Fruit fly (Drosophila melanogaster) whole organism, wandering third instar larva: Measurements from ENCODE around the gene RagA-B.

Source experiments
- Abd-B ChIP-seq: fragments of >200 bp; optimal IDR thresholded peaks from 2 replicates; lab custom pipeline; 2017; ENCODE audit warnings: missing biosample characterization, missing genetic modification characterization
- CG9705 ChIP-seq: fragments of 200-800 bp; sonication (Bioruptor generic); optimal IDR thresholded peaks from 2 replicates; lab custom pipeline; 2018; ENCODE audit warnings: missing biosample characterization, mild to moderate bottlenecking, missing genetic modification characterization
- Dfd ChIP-seq: fragments of >200 bp; optimal IDR thresholded peaks from 2 replicates; lab custom pipeline; 2017; ENCODE audit warnings: missing biosample characterization, missing genetic modification characterization
- Jra ChIP-seq: sonication (Bioruptor generic); optimal IDR thresholded peaks from 2 replicates; lab custom pipeline; 2016; ENCODE audit warnings: missing biosample characterization, missing genetic modification characterization
- OdsH ChIP-seq: fragments of 200-800 bp; sonication (Bioruptor generic); optimal IDR thresholded peaks from 2 replicates; lab custom pipeline; 2016; ENCODE audit warnings: missing biosample characterization, mild to moderate bottlenecking, missing genetic modification characterization
- dmrt93B ChIP-seq: fragments of 200-800 bp; sonication (Bioruptor generic); optimal IDR thresholded peaks from 2 replicates; lab custom pipeline; 2018; ENCODE audit warnings: missing biosample characterization, mild to moderate bottlenecking, missing genetic modification characterization
- dsf ChIP-seq: sonication (Bioruptor generic); optimal IDR thresholded peaks from 2 replicates; lab custom pipeline; 2016; ENCODE audit warnings: missing biosample characterization, missing genetic modification characterization, borderline replicate concordance
- h ChIP-seq: fragments of 200-800 bp; sonication (Bioruptor generic); optimal IDR thresholded peaks from 3 replicates; lab custom pipeline; 2016; ENCODE audit warnings: missing biosample characterization, mild to moderate bottlenecking, missing genetic modification characterization
- jim ChIP-seq: fragments of 175-275, 200-325 bp; sonication (Bioruptor generic); optimal IDR thresholded peaks from 2 replicates; lab custom pipeline; 2016; ENCODE audit warnings: missing biosample characterization, mild to moderate bottlenecking, missing genetic modification characterization
- pan ChIP-seq: fragments of >200 bp; optimal IDR thresholded peaks from 2 replicates; lab custom pipeline; 2017
- psq ChIP-seq: fragments of 200-800 bp; sonication (Bioruptor generic); optimal IDR thresholded peaks from 3 replicates; lab custom pipeline; 2017; ENCODE audit warnings: missing biosample characterization, mild to moderate bottlenecking, missing genetic modification characterization, moderate library complexity
- rgr ChIP-seq: fragments of 200-800 bp; sonication (Bioruptor generic); optimal IDR thresholded peaks from 3 replicates; lab custom pipeline; 2016; ENCODE audit warnings: missing biosample characterization, mild to moderate bottlenecking, missing genetic modification characterization
- sv ChIP-seq: fragments of 200-800 bp; sonication (Bioruptor generic); optimal IDR thresholded peaks from 3 replicates; lab custom pipeline; 2016; ENCODE audit warnings: missing biosample characterization, missing genetic modification characterization

- TF ChIP-seq CG9705 (GFP tag; lab: Kevin White, UChicago) (no peak), OdsH (GFP tag; lab: Kevin White, UChicago) (no peak), Jra (no peak), sv (GFP tag; lab: Kevin White, UChicago) (no peak), dsf (GFP tag; lab: Kevin White, UChicago) (no peak), Abd-B (GFP tag; lab: Kevin White, UChicago) (no peak), Dfd (GFP tag; lab: Kevin White, UChicago) (no peak), psq (GFP tag; lab: Kevin White, UChicago) (no peak), dmrt93B (no peak), h (GFP tag; lab: Kevin White, UChicago) (no peak), jim (GFP tag; lab: Kevin White, UChicago) (no peak), pan (lab: Kevin White, UChicago) (no peak), rgr (GFP tag; lab: Kevin White, UChicago) (no peak)
These were observed 20.3 kb downstream of the RagA-B start for dm6 chr3R:8963756-8964342.
